Fruit fly (Drosophila melanogaster) whole organism, embryonic: Measurements from ENCODE around the gene Chd64.

Source experiments
- Awh ChIP-seq: fragments of 200-800 bp; sonication (Bioruptor generic); IDR thresholded peaks from 2 replicates; pipeline ENCODE4, ENCODE4 v1.3.6; 2022; ENCODE audit warnings: missing biosample characterization, missing genetic modification characterization
- B-H2 ChIP-seq: fragments of 200-800 bp; sonication (Bioruptor generic); optimal IDR thresholded peaks from 2 replicates; lab custom pipeline; 2018; ENCODE audit warnings: missing biosample characterization, mild to moderate bottlenecking, missing genetic modification characterization
- CG10543 ChIP-seq: fragments of 200-800 bp; sonication (Bioruptor generic); optimal IDR thresholded peaks from 3 replicates; lab custom pipeline; 2017; ENCODE audit warnings: missing biosample characterization, mild to moderate bottlenecking, missing genetic modification characterization, moderate library complexity
- CG10979 ChIP-seq: fragments of 200-800 bp; sonication (Bioruptor generic); optimal IDR thresholded peaks from 2 replicates; lab custom pipeline; 2018; ENCODE audit warnings: missing biosample characterization, mild to moderate bottlenecking, missing genetic modification characterization, moderate library complexity
- CG14014 ChIP-seq: fragments of 200-800 bp; sonication (Bioruptor generic); IDR thresholded peaks from 2 replicates; pipeline ENCODE4 v1.3.6; 2022; ENCODE audit warnings: missing biosample characterization, missing genetic modification characterization
- CG16815 ChIP-seq: fragments of 200-800 bp; sonication (Bioruptor generic); optimal IDR thresholded peaks from 3 replicates; lab custom pipeline; 2017; ENCODE audit warnings: missing biosample characterization, mild to moderate bottlenecking, missing genetic modification characterization
- CG17385 ChIP-seq: fragments of 200-800 bp; sonication (Bioruptor generic); optimal IDR thresholded peaks from 3 replicates; lab custom pipeline; 2018; ENCODE audit warnings: missing biosample characterization, mild to moderate bottlenecking, missing genetic modification characterization
- CG18764 ChIP-seq: fragments of 200-800 bp; sonication (Bioruptor generic); optimal IDR thresholded peaks from 3 replicates; lab custom pipeline; 2016; ENCODE audit warnings: missing biosample characterization, missing genetic modification characterization
- CG2116 ChIP-seq: fragments of 200-800 bp; sonication (Bioruptor generic); optimal IDR thresholded peaks from 3 replicates; lab custom pipeline; 2018; ENCODE audit warnings: missing biosample characterization, mild to moderate bottlenecking, missing genetic modification characterization
- CG2120 ChIP-seq: fragments of 200-800 bp; sonication (Bioruptor generic); optimal IDR thresholded peaks from 3 replicates; lab custom pipeline; 2016; ENCODE audit warnings: missing biosample characterization, missing genetic modification characterization
- CG2889 ChIP-seq: fragments of 200-800 bp; sonication (Bioruptor generic); IDR thresholded peaks from 3 replicates; pipeline ENCODE4 v1.3.6; 2022; ENCODE audit warnings: missing biosample characterization, missing genetic modification characterization
- CG33213 ChIP-seq: fragments of 200-800 bp; sonication (Bioruptor generic); optimal IDR thresholded peaks from 3 replicates; lab custom pipeline; 2016; ENCODE audit warnings: missing biosample characterization, missing genetic modification characterization
- CG4424 ChIP-seq: fragments of 200-800 bp; sonication (Bioruptor generic); optimal IDR thresholded peaks from 3 replicates; lab custom pipeline; 2016; ENCODE audit warnings: missing biosample characterization, missing genetic modification characterization
- CG4617 ChIP-seq: fragments of 200-800 bp; sonication (Bioruptor generic); optimal IDR thresholded peaks from 3 replicates; lab custom pipeline; 2016; ENCODE audit warnings: missing biosample characterization, missing genetic modification characterization, borderline replicate concordance
- CG5180 ChIP-seq: fragments of 200-800 bp; sonication (Bioruptor generic); optimal IDR thresholded peaks from 3 replicates; lab custom pipeline; 2017; ENCODE audit warnings: missing biosample characterization, missing genetic modification characterization, mild to moderate bottlenecking, moderate library complexity, missing genetic modification reagents
- CG6689 ChIP-seq: fragments of 200-800 bp; sonication (Bioruptor generic); IDR thresholded peaks from 2 replicates; pipeline ENCODE4 v1.3.6; 2022; ENCODE audit warnings: missing biosample characterization, missing genetic modification characterization
- CG7745 ChIP-seq: fragments of 200-800 bp; sonication (Bioruptor generic); optimal IDR thresholded peaks from 2 replicates; lab custom pipeline; 2018; ENCODE audit warnings: missing biosample characterization, mild to moderate bottlenecking, missing genetic modification characterization, moderate library complexity
- CG7786 ChIP-seq: fragments of 200-800 bp; sonication (Bioruptor generic); optimal IDR thresholded peaks from 2 replicates; lab custom pipeline; 2016; ENCODE audit warnings: missing biosample characterization, missing genetic modification characterization
- CG8281 ChIP-seq: fragments of 200-800 bp; sonication (Bioruptor generic); optimal IDR thresholded peaks from 2 replicates; lab custom pipeline; 2018; ENCODE audit warnings: missing biosample characterization, mild to moderate bottlenecking, missing genetic modification characterization, moderate library complexity
- Drgx ChIP-seq: fragments of 200-800 bp; sonication (Bioruptor generic); IDR thresholded peaks from 2 replicates; pipeline ENCODE4 v1.3.6; 2022; ENCODE audit warnings: missing biosample characterization, missing genetic modification characterization
- Fer1 ChIP-seq: fragments of 200-800 bp; sonication (Bioruptor generic); optimal IDR thresholded peaks from 2 replicates; lab custom pipeline; 2017; ENCODE audit warnings: missing biosample characterization, mild to moderate bottlenecking, missing genetic modification characterization
- Fer3 ChIP-seq: fragments of 200-800 bp; sonication (Bioruptor generic); optimal IDR thresholded peaks from 2 replicates; lab custom pipeline; 2018; ENCODE audit warnings: missing biosample characterization, mild to moderate bottlenecking, missing genetic modification characterization, moderate library complexity
- H2.0 ChIP-seq: fragments of 200-800 bp; sonication (Bioruptor generic); IDR thresholded peaks from 2 replicates; pipeline ENCODE4 v1.3.6; 2022; ENCODE audit warnings: missing biosample characterization, missing genetic modification characterization
- Hey ChIP-seq: fragments of 200-800 bp; sonication (Bioruptor generic); optimal IDR thresholded peaks from 3 replicates; lab custom pipeline; 2018; ENCODE audit warnings: missing biosample characterization, mild to moderate bottlenecking, missing genetic modification characterization
- Hmr ChIP-seq: fragments of 200-800 bp; sonication (Bioruptor generic); optimal IDR thresholded peaks from 3 replicates; lab custom pipeline; 2017; ENCODE audit warnings: mild to moderate bottlenecking, missing biosample characterization, missing genetic modification reagents, missing genetic modification characterization
- Hmx ChIP-seq: fragments of 200-800 bp; sonication (Bioruptor generic); optimal IDR thresholded peaks from 2 replicates; lab custom pipeline; 2016; ENCODE audit warnings: missing biosample characterization, missing genetic modification characterization
- Lhr ChIP-seq: fragments of 200-800 bp; sonication (Bioruptor generic); optimal IDR thresholded peaks from 3 replicates; lab custom pipeline; 2017; ENCODE audit warnings: mild to moderate bottlenecking, missing biosample characterization, missing genetic modification reagents, missing genetic modification characterization
- NC2β ChIP-seq: fragments of 200-800 bp; sonication (Bioruptor generic); optimal IDR thresholded peaks from 2 replicates; lab custom pipeline; 2016; ENCODE audit warnings: missing biosample characterization, missing genetic modification characterization
- NFAT ChIP-seq: fragments of 200-800 bp; sonication (Bioruptor generic); IDR thresholded peaks from 2 replicates; pipeline ENCODE4 v1.3.6; 2022; ENCODE audit warnings: missing biosample characterization, missing genetic modification characterization
- Nf-YB ChIP-seq: fragments of 200-800 bp; sonication (Bioruptor generic); optimal IDR thresholded peaks from 3 replicates; lab custom pipeline; 2019; ENCODE audit warnings: missing biosample characterization, mild to moderate bottlenecking, missing genetic modification characterization, moderate library complexity
- Oaz ChIP-seq: fragments of 200-800 bp; sonication (Bioruptor generic); IDR thresholded peaks from 2 replicates; pipeline ENCODE4 v1.3.6; 2022; ENCODE audit warnings: missing biosample characterization, missing genetic modification characterization
- Optix ChIP-seq: fragments of 200-800 bp; sonication (Bioruptor generic); IDR thresholded peaks from 3 replicates; pipeline ENCODE4 v1.3.6; 2022; ENCODE audit warnings: missing biosample characterization, missing genetic modification characterization
- Tbp ChIP-seq: fragments of >200 bp; optimal IDR thresholded peaks from 2 replicates; lab custom pipeline; 2018; ENCODE audit warnings: missing biosample characterization, missing genetic modification characterization
- ap ChIP-seq: fragments of 200-800 bp; sonication (Bioruptor generic); IDR thresholded peaks from 2 replicates; pipeline ENCODE4 v1.3.6; 2022; ENCODE audit warnings: missing biosample characterization, missing genetic modification characterization
- cad ChIP-seq: fragments of >200 bp; optimal IDR thresholded peaks from 2 replicates; lab custom pipeline; 2017; ENCODE audit warnings: missing biosample characterization, missing genetic modification characterization
- cg ChIP-seq: fragments of 200-800 bp; sonication (Bioruptor generic); optimal IDR thresholded peaks from 3 replicates; lab custom pipeline; 2019; ENCODE audit warnings: missing biosample characterization, mild to moderate bottlenecking, missing genetic modification characterization, moderate library complexity
- ci ChIP-seq: fragments of 200-800 bp; sonication (Bioruptor generic); IDR thresholded peaks from 3 replicates; pipeline ENCODE4 v1.3.6; 2022; ENCODE audit warnings: missing biosample characterization, missing genetic modification characterization
- dimm ChIP-seq: fragments of 200-800 bp; sonication (Bioruptor generic); IDR thresholded peaks from 2 replicates; pipeline ENCODE4 v1.3.6; 2022; ENCODE audit warnings: missing biosample characterization, missing genetic modification characterization
- gcm ChIP-seq: fragments of 200-800 bp; sonication (Bioruptor generic); optimal IDR thresholded peaks from 2 replicates; lab custom pipeline; 2019; ENCODE audit warnings: missing biosample characterization, mild to moderate bottlenecking, missing genetic modification characterization, moderate library complexity
- gem ChIP-seq: fragments of 200-800 bp; sonication (Bioruptor generic); optimal IDR thresholded peaks from 2 replicates; lab custom pipeline; 2019; ENCODE audit warnings: missing biosample characterization, mild to moderate bottlenecking, missing genetic modification characterization, moderate library complexity
- grau ChIP-seq: fragments of 200-800 bp; optimal IDR thresholded peaks from 3 replicates; lab custom pipeline; 2019; ENCODE audit warnings: missing biosample characterization, mild to moderate bottlenecking, missing genetic modification characterization, moderate library complexity
- h ChIP-seq: fragments of >200 bp; optimal IDR thresholded peaks from 2 replicates; lab custom pipeline; 2017
- jumu ChIP-seq: fragments of 200-800 bp; sonication (Bioruptor generic); optimal IDR thresholded peaks from 3 replicates; lab custom pipeline; 2016; ENCODE audit warnings: missing biosample characterization, missing genetic modification characterization
- nerfin-1 ChIP-seq: fragments of 200-800 bp; sonication (Bioruptor generic); optimal IDR thresholded peaks from 3 replicates; lab custom pipeline; 2019; ENCODE audit warnings: missing biosample characterization, mild to moderate bottlenecking, missing genetic modification characterization, moderate library complexity
- phol ChIP-seq: fragments of 200-800 bp; sonication (Bioruptor generic); optimal IDR thresholded peaks from 3 replicates; lab custom pipeline; 2018; ENCODE audit warnings: missing biosample characterization, mild to moderate bottlenecking, missing genetic modification characterization, moderate library complexity
- psq ChIP-seq: fragments of 200-800 bp; sonication (Bioruptor generic); optimal IDR thresholded peaks from 2 replicates; lab custom pipeline; 2017; ENCODE audit warnings: missing biosample characterization, missing genetic modification characterization
- repo ChIP-seq: fragments of 200-800 bp; sonication (Bioruptor generic); optimal IDR thresholded peaks from 2 replicates; lab custom pipeline; 2016; ENCODE audit warnings: missing biosample characterization, missing genetic modification characterization
- slp2 ChIP-seq: fragments of 200-800 bp; sonication (Bioruptor generic); optimal IDR thresholded peaks from 2 replicates; lab custom pipeline; 2016; ENCODE audit warnings: missing biosample characterization, missing genetic modification characterization
- sqz ChIP-seq: fragments of 200-800 bp; sonication (Bioruptor generic); optimal IDR thresholded peaks from 3 replicates; lab custom pipeline; 2018; ENCODE audit warnings: missing biosample characterization, mild to moderate bottlenecking, missing genetic modification characterization
- wdn ChIP-seq: fragments of 200-800 bp; sonication (Bioruptor generic); IDR thresholded peaks from 2 replicates; pipeline ENCODE4 v1.3.6; 2022; ENCODE audit warnings: missing biosample characterization, missing genetic modification characterization
- zfh2 ChIP-seq: fragments of 200-800 bp; sonication (Bioruptor generic); optimal IDR thresholded peaks from 2 replicates; lab custom pipeline; 2016; ENCODE audit warnings: missing biosample characterization, missing genetic modification characterization

Gene Chd64

dm6 chr3L:4102496-4103257 is 19.5 kb downstream of the Chd64 start, which contains the start of gene CG14995 (continued):
- no peak for TF ChIP-seq CG4424 (GFP tag; lab: Kevin White, UChicago)
- peak; percentile 51 for TF ChIP-seq CG5180
- no peak for TF ChIP-seq cad (GFP tag; lab: Kevin White, UChicago)
- TF ChIP-seq gem (tag; lab: Kevin White, UChicago) = no peak
- TF ChIP-seq ci (GFP tag; lab: Robert Waterston, UW) = peak; percentile 72; the same call in 2 of the 3 replicates
- TF ChIP-seq dimm = no peak
- peak; percentile 54 for TF ChIP-seq Drgx (GFP tag; lab: Robert Waterston, UW)
- TF ChIP-seq ap (GFP tag; lab: Robert Waterston, UW) = no peak
- no peak for TF ChIP-seq jumu (GFP tag; lab: Kevin White, UChicago)
- TF ChIP-seq CG10543 (GFP tag; lab: Kevin White, UChicago) = peak; percentile 62
- peak; percentile 97 for TF ChIP-seq nerfin-1 (tag; lab: Kevin White, UChicago)
- no peak for TF ChIP-seq gcm (GFP tag; lab: Kevin White, UChicago)
- TF ChIP-seq NFAT (GFP tag; lab: Robert Waterston, UW) = no peak
- TF ChIP-seq CG33213 = no peak
- no peak for TF ChIP-seq B-H2
- TF ChIP-seq CG6689 (GFP tag; lab: Robert Waterston, UW) = no peak
- TF ChIP-seq slp2 (GFP tag; lab: Kevin White, UChicago) = no peak
- peak; percentile 45 for TF ChIP-seq Hmr (GFP tag; lab: Kevin White, UChicago)
- peak; percentile 72 for TF ChIP-seq Fer1
- no peak for TF ChIP-seq CG2120 (GFP tag; lab: Kevin White, UChicago)
- no peak for TF ChIP-seq Lhr
- TF ChIP-seq CG7786 (GFP tag; lab: Kevin White, UChicago) = no peak
- no peak for TF ChIP-seq CG8281
- TF ChIP-seq Oaz (GFP tag; lab: Robert Waterston, UW) = no peak
- no peak for TF ChIP-seq repo (GFP tag; lab: Kevin White, UChicago)
- no peak for TF ChIP-seq phol (tag; lab: Kevin White, UChicago)
- peak; percentile 92 for TF ChIP-seq psq (GFP tag; lab: Kevin White, UChicago)
- TF ChIP-seq Optix (GFP tag; lab: Robert Waterston, UW) = no peak
- TF ChIP-seq zfh2 (GFP tag; lab: Kevin White, UChicago) = no peak
- TF ChIP-seq CG7745 = no peak
- no peak for TF ChIP-seq Awh
- peak; percentile 39 for TF ChIP-seq CG17385 (GFP tag; lab: Kevin White, UChicago)
- TF ChIP-seq h = no peak
- TF ChIP-seq CG18764 (GFP tag; lab: Kevin White, UChicago) = no peak
- no peak for TF ChIP-seq Hey (tag; lab: Kevin White, UChicago)
- no peak for TF ChIP-seq H2.0 (GFP tag; lab: Robert Waterston, UW)
- TF ChIP-seq Hmx (GFP tag; lab: Kevin White, UChicago) = no peak
- no peak for TF ChIP-seq NC2β
- peak; percentile 30 for TF ChIP-seq CG2116 (GFP tag; lab: Kevin White, UChicago)
- TF ChIP-seq wdn (GFP tag; lab: Robert Waterston, UW) = no peak
- no peak for TF ChIP-seq Nf-YB (GFP tag; lab: Kevin White, UChicago)
- TF ChIP-seq CG4617 (GFP tag; lab: Kevin White, UChicago) = peak; percentile 41
- TF ChIP-seq cg (GFP tag; lab: Kevin White, UChicago) = peak; percentile 87
- peak; percentile 8 for TF ChIP-seq CG10979 (tag; lab: Kevin White, UChicago)
- TF ChIP-seq sqz (GFP tag; lab: Kevin White, UChicago) = no peak
- TF ChIP-seq CG16815 (GFP tag; lab: Kevin White, UChicago) = no peak
- no peak for TF ChIP-seq CG2889 (GFP tag; lab: Robert Waterston, UW)
- TF ChIP-seq grau (tag; lab: Kevin White, UChicago) = peak; percentile 9
- TF ChIP-seq Fer3 (tag; lab: Kevin White, UChicago) = no peak
- no peak for TF ChIP-seq Tbp
- no peak for TF ChIP-seq CG14014 (GFP tag; lab: Robert Waterston, UW)
